Fruit fly (Drosophila melanogaster) whole organism, embryonic: ENCODE results near the gene psh.

ENCODE experiments used
- Ada2b ChIP-seq: fragments of 200-800 bp; sonication (Bioruptor generic); IDR thresholded peaks from 2 replicates; pipeline ENCODE4 v1.3.6; 2022; ENCODE audit warnings: missing biosample characterization, missing genetic modification characterization
- CG1024 ChIP-seq: fragments of 200-800 bp; sonication (Bioruptor generic); IDR thresholded peaks from 2 replicates; pipeline ENCODE4 v1.3.6; 2022; ENCODE audit warnings: missing biosample characterization, missing genetic modification characterization
- CG10366 ChIP-seq: fragments of 200-800 bp; sonication (Bioruptor generic); IDR thresholded peaks from 2 replicates; pipeline ENCODE4 v1.3.6; 2022; ENCODE audit warnings: missing biosample characterization, missing genetic modification characterization
- CG12299 ChIP-seq: fragments of 200-800 bp; sonication (Bioruptor generic); optimal IDR thresholded peaks from 2 replicates; lab custom pipeline; 2018; ENCODE audit warnings: missing biosample characterization, mild to moderate bottlenecking, missing genetic modification characterization
- CG13424 ChIP-seq: fragments of 200-800 bp; sonication (Bioruptor generic); optimal IDR thresholded peaks from 2 replicates; lab custom pipeline; 2019; ENCODE audit warnings: missing biosample characterization, mild to moderate bottlenecking, missing genetic modification characterization, moderate library complexity
- CG14710 ChIP-seq: fragments of 200-800 bp; sonication (Bioruptor generic); optimal IDR thresholded peaks from 3 replicates; lab custom pipeline; 2019; ENCODE audit warnings: missing biosample characterization, mild to moderate bottlenecking, missing genetic modification characterization, moderate library complexity
- CG1529 ChIP-seq: fragments of 200-800 bp; sonication (Bioruptor generic); optimal IDR thresholded peaks from 3 replicates; lab custom pipeline; 2018; ENCODE audit warnings: missing biosample characterization, missing genetic modification characterization
- CG15601 ChIP-seq: fragments of 200-800 bp; sonication (Bioruptor generic); optimal IDR thresholded peaks from 3 replicates; lab custom pipeline; 2019; ENCODE audit warnings: missing biosample characterization, mild to moderate bottlenecking, missing genetic modification characterization, moderate library complexity
- CG15696 ChIP-seq: fragments of 200-800 bp; sonication (Bioruptor generic); optimal IDR thresholded peaks from 2 replicates; lab custom pipeline; 2019; ENCODE audit warnings: missing biosample characterization, mild to moderate bottlenecking, missing genetic modification characterization, moderate library complexity
- CG16779 ChIP-seq: fragments of 200-800 bp; sonication (Bioruptor generic); IDR thresholded peaks from 2 replicates; pipeline ENCODE4 v1.3.6; 2022; ENCODE audit warnings: missing biosample characterization, missing genetic modification characterization
- CG16815 ChIP-seq: fragments of 200-800 bp; sonication (Bioruptor generic); optimal IDR thresholded peaks from 3 replicates; lab custom pipeline; 2017; ENCODE audit warnings: missing biosample characterization, mild to moderate bottlenecking, missing genetic modification characterization
- CG17361 ChIP-seq: fragments of 200-800 bp; sonication (Bioruptor generic); IDR thresholded peaks from 3 replicates; pipeline ENCODE4 v1.3.6; 2022; ENCODE audit warnings: missing biosample characterization, missing genetic modification characterization
- CG17829 ChIP-seq: fragments of 200-800 bp; optimal IDR thresholded peaks from 2 replicates; lab custom pipeline; 2019; ENCODE audit warnings: missing biosample characterization, mild to moderate bottlenecking, missing genetic modification characterization, moderate library complexity
- CG1792 ChIP-seq: fragments of 200-800 bp; sonication (Bioruptor generic); optimal IDR thresholded peaks from 2 replicates; lab custom pipeline; 2016; ENCODE audit warnings: missing biosample characterization, missing genetic modification characterization
- CG18599 ChIP-seq: fragments of 200-800 bp; sonication (Bioruptor generic); optimal IDR thresholded peaks from 3 replicates; lab custom pipeline; 2017; ENCODE audit warnings: missing biosample characterization, missing genetic modification characterization, mild to moderate bottlenecking, moderate library complexity, missing genetic modification reagents
- CG2116 ChIP-seq: fragments of 200-800 bp; sonication (Bioruptor generic); optimal IDR thresholded peaks from 3 replicates; lab custom pipeline; 2018; ENCODE audit warnings: missing biosample characterization, mild to moderate bottlenecking, missing genetic modification characterization
- CG31224 ChIP-seq: fragments of 200-800 bp; sonication (Bioruptor generic); IDR thresholded peaks from 2 replicates; pipeline ENCODE4 v1.3.6; 2022; ENCODE audit warnings: missing biosample characterization, missing genetic modification characterization
- CG3163 ChIP-seq: fragments of 200-800 bp; sonication (Bioruptor generic); optimal IDR thresholded peaks from 3 replicates; lab custom pipeline; 2016; ENCODE audit warnings: missing biosample characterization, missing genetic modification characterization
- CG33557 ChIP-seq: fragments of 200-800 bp; sonication (Bioruptor generic); optimal IDR thresholded peaks from 2 replicates; lab custom pipeline; 2019; ENCODE audit warnings: missing biosample characterization, mild to moderate bottlenecking, missing genetic modification characterization, moderate library complexity
- CG34422 ChIP-seq: fragments of 200-800 bp; sonication (Bioruptor generic); IDR thresholded peaks from 3 replicates; pipeline ENCODE4 v1.3.6; 2022; ENCODE audit warnings: missing biosample characterization, missing genetic modification characterization
- CG42726 ChIP-seq: fragments of 200-800 bp; sonication (Bioruptor generic); IDR thresholded peaks from 2 replicates; pipeline ENCODE4 v1.3.6; 2022; ENCODE audit warnings: missing biosample characterization, missing genetic modification characterization; ENCODE audit not compliant: partially characterized antibody
- CG5953 ChIP-seq: fragments of 200-800 bp; sonication (Bioruptor generic); IDR thresholded peaks from 2 replicates; pipeline ENCODE4 v1.3.6; 2022; ENCODE audit warnings: missing biosample characterization, missing genetic modification characterization
- CG7556 ChIP-seq: fragments of 200-800 bp; sonication (Bioruptor generic); optimal IDR thresholded peaks from 2 replicates; lab custom pipeline; 2017; ENCODE audit warnings: missing biosample characterization, mild to moderate bottlenecking, missing genetic modification characterization
- CG7786 ChIP-seq: fragments of 200-800 bp; sonication (Bioruptor generic); optimal IDR thresholded peaks from 2 replicates; lab custom pipeline; 2016; ENCODE audit warnings: missing biosample characterization, missing genetic modification characterization
- CG9215 ChIP-seq: fragments of 200-800 bp; sonication (Bioruptor generic); IDR thresholded peaks from 2 replicates; pipeline ENCODE4 v1.3.6; 2022; ENCODE audit warnings: missing biosample characterization, missing genetic modification characterization
- CG9727 ChIP-seq: fragments of 200-800 bp; sonication (Bioruptor generic); optimal IDR thresholded peaks from 3 replicates; lab custom pipeline; 2017; ENCODE audit warnings: missing biosample characterization, mild to moderate bottlenecking, missing genetic modification characterization
- CoRest ChIP-seq: fragments of 200-800 bp; sonication (Bioruptor generic); optimal IDR thresholded peaks from 3 replicates; lab custom pipeline; 2018; ENCODE audit warnings: missing biosample characterization, mild to moderate bottlenecking, missing genetic modification characterization, moderate library complexity
- Dad ChIP-seq: fragments of 200-800 bp; sonication (Bioruptor generic); optimal IDR thresholded peaks from 3 replicates; lab custom pipeline; 2016; ENCODE audit warnings: missing biosample characterization, missing genetic modification characterization
- Ets65A ChIP-seq: fragments of 200-800 bp; sonication (Bioruptor generic); peaks from one replicate; lab custom pipeline; 2016; ENCODE audit warnings: missing biosample characterization, missing genetic modification characterization
- HLH54F ChIP-seq: fragments of 200-800 bp; sonication (Bioruptor generic); optimal IDR thresholded peaks from 3 replicates; lab custom pipeline; 2016; ENCODE audit warnings: missing biosample characterization, missing genetic modification characterization
- Hmr ChIP-seq: fragments of 200-800 bp; sonication (Bioruptor generic); optimal IDR thresholded peaks from 3 replicates; lab custom pipeline; 2017; ENCODE audit warnings: mild to moderate bottlenecking, missing biosample characterization, missing genetic modification reagents, missing genetic modification characterization
- Hr3 ChIP-seq: fragments of 200-800 bp; sonication (Bioruptor generic); optimal IDR thresholded peaks from 3 replicates; lab custom pipeline; 2016; ENCODE audit warnings: missing biosample characterization, missing genetic modification characterization
- Hr78 ChIP-seq, 2 experiments: fragments of 200-800 bp in 1 of 2; fragments of >200 bp in 1 of 2; sonication (Bioruptor generic) in 1 of 2; optimal IDR thresholded peaks; 2 replicates each; lab custom pipeline; 2017 to 2019; ENCODE audit warnings: missing biosample characterization in 2 of 2, missing genetic modification characterization in 2 of 2, mild to moderate bottlenecking in 1 of 2, moderate library complexity in 1 of 2
- Med ChIP-seq: fragments of 200-800 bp; sonication (Bioruptor generic); peaks from one replicate; lab custom pipeline; 2016; ENCODE audit warnings: missing biosample characterization, missing genetic modification characterization, mild to moderate bottlenecking, inconsistent platforms, moderate library complexity
- Mes4 ChIP-seq: fragments of 200-800 bp; sonication (Bioruptor generic); optimal IDR thresholded peaks from 2 replicates; lab custom pipeline; 2016; ENCODE audit warnings: missing biosample characterization, missing genetic modification characterization
- NC2α ChIP-seq: fragments of 200-800 bp; sonication (Bioruptor generic); optimal IDR thresholded peaks from 2 replicates; lab custom pipeline; 2016; ENCODE audit warnings: missing biosample characterization, missing genetic modification characterization
- Nf-YB ChIP-seq: fragments of 200-800 bp; sonication (Bioruptor generic); optimal IDR thresholded peaks from 3 replicates; lab custom pipeline; 2019; ENCODE audit warnings: missing biosample characterization, mild to moderate bottlenecking, missing genetic modification characterization, moderate library complexity
- Oaz ChIP-seq: fragments of 200-800 bp; sonication (Bioruptor generic); IDR thresholded peaks from 2 replicates; pipeline ENCODE4 v1.3.6; 2022; ENCODE audit warnings: missing biosample characterization, missing genetic modification characterization
- Oli ChIP-seq: fragments of 200-800 bp; sonication (Bioruptor generic); optimal IDR thresholded peaks from 2 replicates; lab custom pipeline; 2018; ENCODE audit warnings: missing biosample characterization, mild to moderate bottlenecking, missing genetic modification characterization, moderate library complexity
- Rfx ChIP-seq: fragments of 200-800 bp; sonication (Bioruptor generic); IDR thresholded peaks from 2 replicates; pipeline ENCODE4 v1.3.6; 2022; ENCODE audit warnings: missing biosample characterization, missing genetic modification characterization
- Sox102F ChIP-seq: fragments of 200-800 bp; sonication (Bioruptor generic); optimal IDR thresholded peaks from 2 replicates; lab custom pipeline; 2018; ENCODE audit warnings: missing biosample characterization, mild to moderate bottlenecking, missing genetic modification characterization, moderate library complexity
- ase ChIP-seq: fragments of 200-800 bp; sonication (Bioruptor generic); IDR thresholded peaks from 3 replicates; pipeline ENCODE4 v1.3.6; 2022; ENCODE audit warnings: missing biosample characterization, missing genetic modification characterization
- dysf ChIP-seq: fragments of 200-800 bp; sonication (Bioruptor generic); IDR thresholded peaks from 3 replicates; pipeline ENCODE4 v1.3.6; 2022; ENCODE audit warnings: missing biosample characterization, missing genetic modification characterization
- grau ChIP-seq: fragments of 200-800 bp; optimal IDR thresholded peaks from 3 replicates; lab custom pipeline; 2019; ENCODE audit warnings: missing biosample characterization, mild to moderate bottlenecking, missing genetic modification characterization, moderate library complexity
- mam ChIP-seq: fragments of 200-800 bp; sonication (Bioruptor generic); optimal IDR thresholded peaks from 3 replicates; lab custom pipeline; 2016; ENCODE audit warnings: missing biosample characterization, missing genetic modification characterization
- pzg ChIP-seq: fragments of 200-800 bp; sonication (Bioruptor generic); optimal IDR thresholded peaks from 3 replicates; lab custom pipeline; 2018; ENCODE audit warnings: missing biosample characterization, mild to moderate bottlenecking, missing genetic modification characterization, moderate library complexity
- row ChIP-seq: fragments of 200-800 bp; sonication (Bioruptor generic); IDR thresholded peaks from 3 replicates; pipeline ENCODE4 v1.3.6; 2022; ENCODE audit warnings: missing biosample characterization, missing genetic modification characterization
- trh ChIP-seq: fragments of 200-800 bp; sonication (Bioruptor generic); optimal IDR thresholded peaks from 2 replicates; lab custom pipeline; 2016; ENCODE audit warnings: missing biosample characterization, missing genetic modification characterization
- unpg ChIP-seq: fragments of 200-800 bp; sonication (Bioruptor generic); optimal IDR thresholded peaks from 3 replicates; lab custom pipeline; 2018; ENCODE audit warnings: missing biosample characterization, mild to moderate bottlenecking, missing genetic modification characterization, moderate library complexity
- wek ChIP-seq: fragments of 200-800 bp; sonication (Bioruptor generic); optimal IDR thresholded peaks from 3 replicates; lab custom pipeline; 2018; ENCODE audit warnings: missing biosample characterization, mild to moderate bottlenecking, missing genetic modification characterization, moderate library complexity
- zfh2 ChIP-seq: fragments of 200-800 bp; sonication (Bioruptor generic); optimal IDR thresholded peaks from 2 replicates; lab custom pipeline; 2016; ENCODE audit warnings: missing biosample characterization, missing genetic modification characterization

psh gene

dm6 chrX:18523146-18523812 is 36.6 kb upstream of the psh start (continued):
- peak; percentile 8 for TF ChIP-seq Oli
- TF ChIP-seq CG9727 (GFP tag; lab: Kevin White, UChicago): peak; percentile 53
- TF ChIP-seq ase (GFP tag; lab: Robert Waterston, UW): no peak
- no peak for TF ChIP-seq Oaz (GFP tag; lab: Robert Waterston, UW)
- no peak for TF ChIP-seq Rfx (GFP tag; lab: Robert Waterston, UW)
- peak; percentile 45 for TF ChIP-seq CG33557 (GFP tag; lab: Kevin White, UChicago)
- TF ChIP-seq CG5953 (GFP tag; lab: Robert Waterston, UW): no peak
- no peak for TF ChIP-seq Dad (GFP tag; lab: Kevin White, UChicago)
- no peak for TF ChIP-seq Sox102F (GFP tag; lab: Kevin White, UChicago)
- no peak for TF ChIP-seq CG7786
- no peak for TF ChIP-seq CG34422 (GFP tag; lab: Robert Waterston, UW)
- TF ChIP-seq Ada2b (GFP tag; lab: Robert Waterston, UW): no peak
- TF ChIP-seq CG9215 (GFP tag; lab: Robert Waterston, UW): no peak
- TF ChIP-seq CG14710: peak; percentile 11
- TF ChIP-seq CG1529 (GFP tag; lab: Kevin White, UChicago): no peak
- TF ChIP-seq CG31224: no peak
- no peak for TF ChIP-seq HLH54F (GFP tag; lab: Kevin White, UChicago)
- no peak for TF ChIP-seq NC2α
- peak; percentile 2 for TF ChIP-seq Hr3 (GFP tag; lab: Kevin White, UChicago)
- TF ChIP-seq Hmr: no peak
- TF ChIP-seq CG16779 (GFP tag; lab: Robert Waterston, UW): no peak
- TF ChIP-seq CG2116: no peak
- no peak for TF ChIP-seq CG15601 (tag; lab: Kevin White, UChicago)
- peak; percentile 10 for TF ChIP-seq grau
- TF ChIP-seq CG17361: peak; percentile 28; the same call in 1 of the 3 replicates
- TF ChIP-seq CG42726 (GFP tag; lab: Robert Waterston, UW): no peak
- TF ChIP-seq wek (GFP tag; lab: Kevin White, UChicago): no peak
- no peak for TF ChIP-seq Nf-YB (GFP tag; lab: Kevin White, UChicago)
- no peak for TF ChIP-seq CG1792 (GFP tag; lab: Kevin White, UChicago)
- no peak for TF ChIP-seq CG13424 (tag; lab: Kevin White, UChicago)
- TF ChIP-seq CG12299 (tag; lab: Kevin White, UChicago): no peak
- TF ChIP-seq pzg (GFP tag; lab: Kevin White, UChicago): no peak
- no peak for TF ChIP-seq CG16815
- no peak for TF ChIP-seq CG3163 (GFP tag; lab: Kevin White, UChicago)
- peak in 1 of 2 experiments; percentile 70 for TF ChIP-seq Hr78 (GFP tag; optimal IDR thresholded peaks at IDR 0.05; lab: Kevin White, UChicago)
- TF ChIP-seq row: peak; percentile 34; the same call in 1 of the 3 replicates
- no peak for TF ChIP-seq CG1024
- TF ChIP-seq CG18599: no peak
- no peak for TF ChIP-seq zfh2 (GFP tag; lab: Kevin White, UChicago)
- no peak for TF ChIP-seq Mes4 (GFP tag; lab: Kevin White, UChicago)
- peak; percentile 13 for TF ChIP-seq CoRest (tag; lab: Kevin White, UChicago)
- no peak for TF ChIP-seq trh
- no peak for TF ChIP-seq unpg
- TF ChIP-seq CG7556 (GFP tag; lab: Kevin White, UChicago): peak; percentile 36
- TF ChIP-seq Ets65A (GFP tag; lab: Kevin White, UChicago): peak; percentile 39
- no peak for TF ChIP-seq mam (GFP tag; lab: Kevin White, UChicago)
- TF ChIP-seq CG17829 (tag; lab: Kevin White, UChicago): peak; percentile 20
- no peak for TF ChIP-seq CG10366 (GFP tag; lab: Robert Waterston, UW)
- TF ChIP-seq CG15696 (tag; lab: Kevin White, UChicago): no peak
- TF ChIP-seq dysf (GFP tag; lab: Robert Waterston, UW): no peak
- peak; percentile 11 for TF ChIP-seq Med (GFP tag; lab: Kevin White, UChicago)
